Worm (Caenorhabditis elegans): ENCODE data around the gene F22F7.12.

DNA sequence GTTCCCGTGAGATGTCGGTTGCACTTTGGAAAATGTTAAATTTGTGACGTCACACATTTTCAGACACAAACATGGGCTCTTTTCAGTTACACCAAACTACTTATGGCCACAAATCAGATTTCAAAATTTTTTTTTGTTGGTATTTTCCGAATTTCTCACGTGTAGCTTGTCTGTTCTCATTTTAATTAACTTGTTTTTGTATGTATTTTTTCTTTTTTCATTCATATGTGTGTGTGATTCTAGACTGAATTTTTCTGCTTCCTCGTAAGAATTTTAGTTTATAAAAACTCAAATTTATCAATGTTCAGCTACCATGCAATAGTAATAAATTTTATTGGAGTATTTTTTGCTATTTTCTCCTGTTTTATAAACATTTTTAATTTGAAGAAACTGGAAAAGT lies 12.5 kb upstream of the F22F7.12 start, which contains the start of gene srbc-22:
- TF ChIP-seq ztf-4 (tag; optimal IDR thresholded peaks at IDR 0.05) = no peak
- TF ChIP-seq aly-2 (tag; optimal IDR thresholded peaks at IDR 0.05) = no peak
- no peak for TF ChIP-seq nhr-12 (tag; optimal IDR thresholded peaks at IDR 0.05)
- no peak for TF ChIP-seq lin-15B (tag; optimal IDR thresholded peaks at IDR 0.05)
- TF ChIP-seq ztf-11 (tag; optimal IDR thresholded peaks at IDR 0.05) = no peak
- TF ChIP-seq zag-1 (tag; optimal IDR thresholded peaks at IDR 0.05) = no peak
- no peak for TF ChIP-seq nhr-11 (tag; optimal IDR thresholded peaks at IDR 0.05)
- no peak for TF ChIP-seq nfya-1 (tag; optimal IDR thresholded peaks at IDR 0.05; ENCODE audit: insufficient read depth)
- no peak for TF ChIP-seq skn-1 (tag; optimal IDR thresholded peaks at IDR 0.05)
- TF ChIP-seq snpc-4 (tag; optimal IDR thresholded peaks at IDR 0.05) = no peak
- TF ChIP-seq nhr-76 (tag; optimal IDR thresholded peaks at IDR 0.05) = no peak
